Worm (Caenorhabditis elegans): Measurements from ENCODE around the gene ins-23.

DNA sequence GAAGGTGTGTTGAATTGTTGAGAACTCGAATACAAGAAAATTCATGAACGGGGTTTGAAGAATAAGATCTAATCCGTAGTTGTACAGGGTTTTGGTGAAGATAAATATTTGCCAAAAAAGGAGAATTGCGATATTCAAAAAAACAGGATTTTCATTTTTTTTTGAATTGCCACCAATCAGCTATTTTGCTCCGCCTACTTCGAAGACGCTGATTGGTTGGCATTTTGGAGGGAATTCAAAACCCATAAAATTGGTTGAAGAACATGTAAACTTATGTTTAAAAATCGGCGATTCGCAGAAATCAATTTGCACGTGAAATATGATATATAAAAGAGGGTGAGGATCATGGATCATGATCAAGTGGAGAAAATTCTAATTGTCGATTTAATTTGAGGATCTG is 48.0 kb downstream of the ins-23 start:
- no peak for TF ChIP-seq ceh-44 (GFP tag; IDR thresholded peaks at IDR 0.05)
- TF ChIP-seq unc-62 (GFP tag; optimal IDR thresholded peaks at IDR 0.05 in 1 of 2): no peak
- no peak for TF ChIP-seq unc-62 (tag; optimal IDR thresholded peaks at IDR 0.05)
- TF ChIP-seq ama-1 (optimal IDR thresholded peaks at IDR 0.05): no peak
- TF ChIP-seq R02D3.7 (tag; optimal IDR thresholded peaks at IDR 0.05): no peak
- TF ChIP-seq nhr-237 (tag; optimal IDR thresholded peaks at IDR 0.05): no peak
- TF ChIP-seq F49E8.2 (tag; optimal IDR thresholded peaks at IDR 0.05; ENCODE audit: borderline replicate concordance): no peak
- TF ChIP-seq skn-1 (tag; optimal IDR thresholded peaks at IDR 0.05): no peak
- TF ChIP-seq zip-11 (GFP tag; IDR thresholded peaks at IDR 0.05): no peak
- no peak for TF ChIP-seq ceh-82 (tag; optimal IDR thresholded peaks at IDR 0.05)
- TF ChIP-seq nhr-76 (tag; optimal IDR thresholded peaks at IDR 0.05): no peak
- TF ChIP-seq ces-1 (GFP tag; optimal IDR thresholded peaks at IDR 0.05): no peak

Data from whole organism, L4 larva.